Fruit fly (Drosophila melanogaster): ENCODE data around the gene CG31174.

- no peak for TF ChIP-seq CG8478 (optimal IDR thresholded peaks at IDR 0.05)
- no peak for TF ChIP-seq CTCF (optimal IDR thresholded peaks at IDR 0.05)
Measured at dm6 chr3R:21854574-21855468, 14.5 kb downstream of the CG31174 start.
